Worm (Caenorhabditis elegans): ENCODE results near the gene ZK550.2.

ZK550.2 gene

DNA sequence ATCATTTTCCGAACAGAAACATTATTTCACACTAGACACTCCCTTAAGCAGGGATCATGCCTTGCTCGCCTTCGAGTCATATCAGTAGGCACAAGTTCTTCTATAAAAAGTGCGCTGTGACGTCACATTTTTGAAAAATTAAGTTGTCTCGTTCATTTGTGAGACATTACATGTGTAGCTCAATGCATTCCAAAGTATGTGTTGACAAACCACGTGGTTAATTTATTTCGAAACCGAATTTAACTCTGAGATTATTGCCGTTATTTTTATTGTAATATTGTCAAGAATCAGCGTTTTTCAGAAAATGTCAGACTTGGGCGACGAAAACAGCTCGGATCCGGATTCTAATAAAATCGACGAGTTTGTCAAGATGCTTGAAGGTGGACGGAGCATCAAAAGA lies 49.1 kb downstream of the ZK550.2 start, which contains the start of gene T28F3.5:
T28F3.5 (plus strand) TSS at position 301 of the 400 bp plus-strand sequence.
- no peak for TF ChIP-seq pha-4 (GFP tag; IDR thresholded peaks at IDR 0.05)
- no peak for TF ChIP-seq pha-4 (tag; optimal IDR thresholded peaks at IDR 0.05)
- TF ChIP-seq vab-7 (GFP tag; IDR thresholded peaks at IDR 0.05) = no peak
- TF ChIP-seq aha-1 (tag) = peak; percentile 1
- TF ChIP-seq daf-19 (GFP tag; conservative IDR thresholded peaks at IDR 0.05) = no peak
